Worm (Caenorhabditis elegans) whole organism, mixed stage, embryonic: ENCODE data around the gene T11F9.21.

ENCODE experiments used
- blmp-1 ChIP-seq: fragments of 150-350 bp; optimal IDR thresholded peaks from 2 replicates; lab custom pipeline; 2014; ENCODE audit warnings: missing biosample characterization, missing genetic modification characterization
- ceh-83 ChIP-seq: fragments of 200-800 bp; sonication (Bioruptor generic); optimal IDR thresholded peaks from 2 replicates; lab custom pipeline; 2018; ENCODE audit warnings: mild to moderate bottlenecking, missing genetic modification characterization, missing compliant biosample characterization
- ces-1 ChIP-seq: fragments of 150-350 bp; optimal IDR thresholded peaks from 2 replicates; lab custom pipeline; 2014; ENCODE audit warnings: missing biosample characterization, missing genetic modification reagents, missing genetic modification characterization
- lin-13 ChIP-seq: fragments of 150-350 bp; optimal IDR thresholded peaks from 2 replicates; lab custom pipeline; 2014; ENCODE audit warnings: missing biosample characterization, missing genetic modification characterization
- nhr-237 ChIP-seq: fragments of 150-350 bp; optimal IDR thresholded peaks from 2 replicates; lab custom pipeline; 2014; ENCODE audit warnings: missing biosample characterization, missing genetic modification characterization
- pha-4 ChIP-seq: fragments of 150-350 bp; optimal IDR thresholded peaks from 2 replicates; lab custom pipeline; 2018; ENCODE audit warnings: missing biosample characterization, missing genetic modification reagents, missing genetic modification characterization
- snpc-4 ChIP-seq: fragments of 150-350 bp; optimal IDR thresholded peaks from 2 replicates; lab custom pipeline; 2014; ENCODE audit warnings: missing biosample characterization, missing genetic modification characterization
- unc-120 ChIP-seq: sonication (generic microtip); optimal IDR thresholded peaks from 2 replicates; lab custom pipeline; 2017; ENCODE audit warnings: missing genetic modification characterization, missing compliant biosample characterization; ENCODE audit not compliant: poor library complexity, severe bottlenecking
- zip-8 ChIP-seq: fragments of 150-350 bp; optimal IDR thresholded peaks from 2 replicates; lab custom pipeline; 2014; ENCODE audit warnings: missing biosample characterization, missing genetic modification characterization

ce11 chrV:11508773-11509172 is 16.2 kb downstream of the T11F9.21 start, which contains the start of gene ttll-5:
- TF ChIP-seq ceh-83 (no peak), lin-13 (tag; lab: Kevin White, UChicago) (no peak), nhr-237 (tag; lab: Kevin White, UChicago) (no peak), ces-1 (GFP tag; lab: Kevin White, UChicago) (no peak), blmp-1 (tag; lab: Kevin White, UChicago) (no peak), unc-120 (no peak), snpc-4 (tag; lab: Kevin White, UChicago) (no peak), pha-4 (tag; lab: Kevin White, UChicago) (no peak), zip-8 (tag; lab: Kevin White, UChicago) (no peak)
